Fruit fly (Drosophila melanogaster) whole organism, embryonic: ENCODE data around the gene CG12171.

Experiments used
- Aef1 ChIP-seq: fragments of 200-800 bp; sonication (Bioruptor generic); IDR thresholded peaks from 3 replicates; pipeline ENCODE4 v1.3.6; 2022; ENCODE audit warnings: missing biosample characterization, missing genetic modification characterization
- Asciz ChIP-seq: fragments of 200-800 bp; sonication (Bioruptor generic); optimal IDR thresholded peaks from 2 replicates; lab custom pipeline; 2017; ENCODE audit warnings: missing biosample characterization, mild to moderate bottlenecking, missing genetic modification characterization, missing genetic modification reagents
- BEAF-32 ChIP-seq: fragments of 200-800 bp; sonication (Bioruptor generic); optimal IDR thresholded peaks from 3 replicates; lab custom pipeline; 2017; ENCODE audit warnings: missing biosample characterization, missing genetic modification characterization, mild to moderate bottlenecking, moderate library complexity, missing genetic modification reagents
- CG11398 ChIP-seq: fragments of 200-800 bp; sonication (Bioruptor generic); optimal IDR thresholded peaks from 2 replicates; lab custom pipeline; 2016; ENCODE audit warnings: missing biosample characterization, missing genetic modification characterization
- CG11456 ChIP-seq: fragments of 200-800 bp; sonication (Bioruptor generic); IDR thresholded peaks from 3 replicates; pipeline ENCODE4 v1.3.6; 2022; ENCODE audit warnings: missing biosample characterization, missing genetic modification characterization
- CG12942 ChIP-seq: fragments of 200-800 bp; sonication (Bioruptor generic); optimal IDR thresholded peaks from 3 replicates; lab custom pipeline; 2016; ENCODE audit warnings: missing biosample characterization, missing genetic modification characterization
- CG13624 ChIP-seq: fragments of 200-800 bp; sonication (Bioruptor generic); optimal IDR thresholded peaks from 2 replicates; lab custom pipeline; 2016; ENCODE audit warnings: missing biosample characterization, missing genetic modification characterization
- CG13775 ChIP-seq: fragments of 200-800 bp; sonication (Bioruptor generic); optimal IDR thresholded peaks from 3 replicates; lab custom pipeline; 2017; ENCODE audit warnings: missing biosample characterization, mild to moderate bottlenecking, missing genetic modification characterization
- CG15696 ChIP-seq: fragments of 200-800 bp; sonication (Bioruptor generic); optimal IDR thresholded peaks from 2 replicates; lab custom pipeline; 2019; ENCODE audit warnings: missing biosample characterization, mild to moderate bottlenecking, missing genetic modification characterization, moderate library complexity
- CG1603 ChIP-seq: fragments of 200-800 bp; sonication (Bioruptor generic); optimal IDR thresholded peaks from 2 replicates; lab custom pipeline; 2019; ENCODE audit warnings: missing biosample characterization, mild to moderate bottlenecking, missing genetic modification characterization, moderate library complexity
- CG17612 ChIP-seq: fragments of 200-800 bp; sonication (Bioruptor generic); IDR thresholded peaks from 2 replicates; pipeline ENCODE4 v1.3.6; 2022; ENCODE audit warnings: missing biosample characterization, missing genetic modification characterization
- CG2116 ChIP-seq: fragments of 200-800 bp; sonication (Bioruptor generic); optimal IDR thresholded peaks from 3 replicates; lab custom pipeline; 2018; ENCODE audit warnings: missing biosample characterization, mild to moderate bottlenecking, missing genetic modification characterization
- CG2712 ChIP-seq: fragments of 200-800 bp; optimal IDR thresholded peaks from 3 replicates; lab custom pipeline; 2019; ENCODE audit warnings: missing biosample characterization, mild to moderate bottlenecking, missing genetic modification characterization, moderate library complexity
- CG2875 ChIP-seq: fragments of 200-800 bp; sonication (Bioruptor generic); optimal IDR thresholded peaks from 2 replicates; lab custom pipeline; 2017; ENCODE audit warnings: missing biosample characterization, mild to moderate bottlenecking, missing genetic modification characterization, missing genetic modification reagents
- CG3163 ChIP-seq: fragments of 200-800 bp; sonication (Bioruptor generic); optimal IDR thresholded peaks from 3 replicates; lab custom pipeline; 2016; ENCODE audit warnings: missing biosample characterization, missing genetic modification characterization
- CG4360 ChIP-seq: fragments of 200-800 bp; sonication (Bioruptor generic); IDR thresholded peaks from 2 replicates; pipeline ENCODE4 v1.3.6; 2022; ENCODE audit warnings: missing biosample characterization, missing genetic modification characterization
- CG4820 ChIP-seq: fragments of 200-800 bp; sonication (Bioruptor generic); optimal IDR thresholded peaks from 3 replicates; lab custom pipeline; 2016; ENCODE audit warnings: missing biosample characterization, missing genetic modification characterization
- CG4854 ChIP-seq: fragments of 200-800 bp; sonication (Bioruptor generic); optimal IDR thresholded peaks from 2 replicates; lab custom pipeline; 2016; ENCODE audit warnings: missing biosample characterization, missing genetic modification characterization, inconsistent platforms
- CG6683 ChIP-seq: fragments of 200-800 bp; sonication (Bioruptor generic); optimal IDR thresholded peaks from 2 replicates; lab custom pipeline; 2017; ENCODE audit warnings: missing biosample characterization, mild to moderate bottlenecking, missing genetic modification characterization, missing genetic modification reagents
- CG7928 ChIP-seq: fragments of 200-800 bp; sonication (Bioruptor generic); optimal IDR thresholded peaks from 2 replicates; lab custom pipeline; 2017; ENCODE audit warnings: missing biosample characterization, mild to moderate bottlenecking, missing genetic modification characterization
- CG8290 ChIP-seq, 3 experiments: fragments of 200-800 bp; sonication (Bioruptor generic); optimal IDR thresholded peaks; 2 replicates each; lab custom pipeline; 2016 to 2019; ENCODE audit warnings: missing biosample characterization in 3 of 3, missing genetic modification characterization in 3 of 3, mild to moderate bottlenecking in 2 of 3, moderate library complexity in 1 of 3
- Dip3 ChIP-seq: fragments of 200-800 bp; sonication (Bioruptor generic); optimal IDR thresholded peaks from 3 replicates; lab custom pipeline; 2016; ENCODE audit warnings: missing biosample characterization, missing genetic modification characterization
- Doc2 ChIP-seq: fragments of 200-800 bp; sonication (Bioruptor generic); IDR thresholded peaks from 2 replicates; pipeline ENCODE4 v1.3.6; 2022; ENCODE audit warnings: missing biosample characterization, missing genetic modification characterization
- Drgx ChIP-seq: fragments of 200-800 bp; sonication (Bioruptor generic); IDR thresholded peaks from 2 replicates; pipeline ENCODE4 v1.3.6; 2022; ENCODE audit warnings: missing biosample characterization, missing genetic modification characterization
- Lhr ChIP-seq: fragments of 200-800 bp; sonication (Bioruptor generic); optimal IDR thresholded peaks from 3 replicates; lab custom pipeline; 2017; ENCODE audit warnings: mild to moderate bottlenecking, missing biosample characterization, missing genetic modification reagents, missing genetic modification characterization
- Optix ChIP-seq: fragments of 200-800 bp; sonication (Bioruptor generic); IDR thresholded peaks from 3 replicates; pipeline ENCODE4 v1.3.6; 2022; ENCODE audit warnings: missing biosample characterization, missing genetic modification characterization
- Xbp1 ChIP-seq: fragments of 200-800 bp; sonication (Bioruptor generic); optimal IDR thresholded peaks from 3 replicates; lab custom pipeline; 2016; ENCODE audit warnings: missing biosample characterization, mild to moderate bottlenecking, missing genetic modification characterization
- ash1 ChIP-seq: fragments of 200-800 bp; sonication (Bioruptor generic); optimal IDR thresholded peaks from 2 replicates; lab custom pipeline; 2018; ENCODE audit warnings: missing biosample characterization, mild to moderate bottlenecking, missing genetic modification characterization
- chinmo ChIP-seq: fragments of 200-800 bp; sonication (Bioruptor generic); IDR thresholded peaks from 4 replicates; pipeline ENCODE4 v1.3.6; 2022; ENCODE audit warnings: missing biosample characterization, missing genetic modification characterization; ENCODE audit not compliant: partially characterized antibody
- chm ChIP-seq: fragments of 200-800 bp; sonication (Bioruptor generic); IDR thresholded peaks from 2 replicates; pipeline ENCODE4 v1.3.6; 2022; ENCODE audit warnings: missing biosample characterization, missing genetic modification characterization
- cwo ChIP-seq: fragments of 200-800 bp; sonication (Bioruptor generic); optimal IDR thresholded peaks from 3 replicates; lab custom pipeline; 2017; ENCODE audit warnings: missing biosample characterization, missing genetic modification characterization, mild to moderate bottlenecking, moderate library complexity, missing genetic modification reagents
- dmrt11E ChIP-seq: fragments of 200-800 bp; sonication (Bioruptor generic); optimal IDR thresholded peaks from 3 replicates; lab custom pipeline; 2018; ENCODE audit warnings: missing biosample characterization, mild to moderate bottlenecking, missing genetic modification characterization, moderate library complexity
- esg ChIP-seq: fragments of 200-800 bp; sonication (Bioruptor generic); conservative IDR thresholded peaks from 2 replicates; pipeline ENCODE4 v1.3.6; 2022; ENCODE audit warnings: missing biosample characterization, missing genetic modification characterization
- fd3F ChIP-seq: fragments of 200-800 bp; sonication (Bioruptor generic); optimal IDR thresholded peaks from 2 replicates; lab custom pipeline; 2018; ENCODE audit warnings: missing biosample characterization, mild to moderate bottlenecking, missing genetic modification characterization, moderate library complexity
- gce ChIP-seq: fragments of 200-800 bp; sonication (Bioruptor generic); IDR thresholded peaks from 3 replicates; pipeline ENCODE4 v1.3.6; 2022; ENCODE audit warnings: missing biosample characterization, missing genetic modification characterization
- grau ChIP-seq: fragments of 200-800 bp; optimal IDR thresholded peaks from 3 replicates; lab custom pipeline; 2019; ENCODE audit warnings: missing biosample characterization, mild to moderate bottlenecking, missing genetic modification characterization, moderate library complexity
- grn ChIP-seq: fragments of 200-800 bp; sonication (Bioruptor generic); optimal IDR thresholded peaks from 3 replicates; lab custom pipeline; 2017; ENCODE audit warnings: missing biosample characterization, missing genetic modification characterization
- hbn ChIP-seq: fragments of 200-800 bp; sonication (Bioruptor generic); IDR thresholded peaks from 2 replicates; pipeline ENCODE4 v1.3.6; 2022; ENCODE audit warnings: missing biosample characterization, missing genetic modification characterization; ENCODE audit not compliant: partially characterized antibody
- hkb ChIP-seq, 2 experiments: fragments of 200-800 bp in 1 of 2; fragments of >200 bp in 1 of 2; sonication (Bioruptor generic) in 1 of 2; IDR thresholded peaks in 1 of 2; optimal IDR thresholded peaks in 1 of 2; 2 replicates each; pipeline versions ENCODE4 v1.3.6 to Lab custom; 2017 to 2022; ENCODE audit warnings: missing biosample characterization in 1 of 2, missing genetic modification characterization in 1 of 2
- ind ChIP-seq: fragments of 200-800 bp; sonication (Bioruptor generic); optimal IDR thresholded peaks from 3 replicates; lab custom pipeline; 2016; ENCODE audit warnings: missing biosample characterization, missing genetic modification characterization
- lola ChIP-seq, 3 experiments: fragments of >200 bp in 2 of 3; fragments of 200-800 bp in 1 of 3; sonication (Bioruptor generic) in 1 of 3; optimal IDR thresholded peaks; 2 replicates each; lab custom pipeline; 2017 to 2019; ENCODE audit warnings: missing biosample characterization in 3 of 3, missing genetic modification characterization in 3 of 3, mild to moderate bottlenecking in 1 of 3, moderate library complexity in 1 of 3
- pita ChIP-seq: fragments of 200-800 bp; sonication (Bioruptor generic); optimal IDR thresholded peaks from 2 replicates; lab custom pipeline; 2017; ENCODE audit warnings: missing biosample characterization, mild to moderate bottlenecking, missing genetic modification characterization
- sens ChIP-seq: fragments of 200-800 bp; sonication (Bioruptor generic); peaks from one replicate; lab custom pipeline; 2016; ENCODE audit warnings: missing biosample characterization, missing genetic modification characterization
- stc ChIP-seq: fragments of 200-800 bp; sonication (Bioruptor generic); IDR thresholded peaks from 2 replicates; pipeline ENCODE4 v1.3.6; 2022; ENCODE audit warnings: missing biosample characterization, missing genetic modification characterization
- tup ChIP-seq: fragments of 200-800 bp; sonication (Bioruptor generic); optimal IDR thresholded peaks from 2 replicates; lab custom pipeline; 2016; ENCODE audit warnings: missing biosample characterization, mild to moderate bottlenecking, missing genetic modification characterization, moderate library complexity
- unpg ChIP-seq: fragments of 200-800 bp; sonication (Bioruptor generic); optimal IDR thresholded peaks from 3 replicates; lab custom pipeline; 2018; ENCODE audit warnings: missing biosample characterization, mild to moderate bottlenecking, missing genetic modification characterization, moderate library complexity
- vnd ChIP-seq: fragments of 200-800 bp; sonication (Bioruptor generic); IDR thresholded peaks from 3 replicates; pipeline ENCODE4 v1.3.6; 2022; ENCODE audit warnings: missing biosample characterization, missing genetic modification characterization; ENCODE audit not compliant: partially characterized antibody
- wor ChIP-seq: fragments of 200-800 bp; sonication (Bioruptor generic); IDR thresholded peaks from 2 replicates; pipeline ENCODE4 v1.3.6; 2022; ENCODE audit warnings: missing biosample characterization, missing genetic modification characterization
- zf30C ChIP-seq: fragments of 200-800 bp; sonication (Bioruptor generic); optimal IDR thresholded peaks from 3 replicates; lab custom pipeline; 2018; ENCODE audit warnings: missing biosample characterization, mild to moderate bottlenecking, missing genetic modification characterization
- zfh2 ChIP-seq: fragments of 200-800 bp; sonication (Bioruptor generic); optimal IDR thresholded peaks from 2 replicates; lab custom pipeline; 2016; ENCODE audit warnings: missing biosample characterization, missing genetic modification characterization

CG12171 gene

DNA sequence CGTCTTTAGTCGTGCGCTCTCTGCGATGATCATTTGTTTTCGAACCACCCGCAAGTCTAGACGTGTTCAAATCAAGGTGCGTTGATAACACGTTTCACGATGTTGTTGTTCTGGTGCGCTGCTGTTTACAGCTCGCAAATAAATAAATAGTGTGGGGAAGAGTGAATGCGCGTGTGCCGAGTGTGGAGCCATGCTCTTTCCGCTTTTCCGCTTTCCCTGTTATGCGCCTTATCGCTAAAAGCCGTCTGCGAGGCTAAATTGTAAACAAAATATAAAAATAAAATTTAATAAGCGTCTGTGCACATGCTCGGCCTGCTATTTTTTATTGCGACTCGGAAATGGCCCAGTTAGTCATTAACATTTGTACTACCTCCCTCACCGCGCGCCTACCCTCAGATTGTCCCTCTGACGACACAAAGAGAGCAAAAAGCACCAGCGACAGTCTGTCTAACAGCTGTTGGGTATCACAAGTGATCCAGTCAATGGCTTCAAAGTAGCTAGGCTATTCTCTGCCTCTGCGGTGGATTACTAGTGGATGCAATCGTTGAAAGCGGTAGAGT, 39.3 kb downstream of the CG12171 start (continued):
- TF ChIP-seq tup (GFP tag; lab: Kevin White, UChicago): peak; percentile 48
- TF ChIP-seq Aef1: peak; percentile 39; the same call in 1 of the 3 replicates
- TF ChIP-seq CG2116 (GFP tag; lab: Kevin White, UChicago): peak; percentile 67
- peak; percentile 65; the same call in 1 of the 2 replicates for TF ChIP-seq stc (GFP tag; lab: Robert Waterston, UW)
- peak; percentile 44 for TF ChIP-seq CG4854 (GFP tag; lab: Kevin White, UChicago)
- TF ChIP-seq CG8290 (GFP tag; optimal IDR thresholded peaks at IDR 0.05; lab: Kevin White, UChicago): peak; percentile 74
- TF ChIP-seq CG8290 (tag; optimal IDR thresholded peaks at IDR 0.05; lab: Kevin White, UChicago): peak; percentile 87 to 92
- no peak for TF ChIP-seq wor (GFP tag; lab: Robert Waterston, UW)
- no peak for TF ChIP-seq Dip3 (GFP tag; lab: Kevin White, UChicago)
- TF ChIP-seq Lhr (GFP tag; lab: Kevin White, UChicago): peak; percentile 78
- TF ChIP-seq grn: peak; percentile 73
- peak; percentile 74; the same call in 2 of the 3 replicates for TF ChIP-seq gce
- TF ChIP-seq lola (GFP tag; optimal IDR thresholded peaks at IDR 0.05; lab: Kevin White, UChicago): peak in 1 of 3 experiments; percentile 44
- TF ChIP-seq CG3163 (GFP tag; lab: Kevin White, UChicago): peak; percentile 44
- peak; percentile 79 for TF ChIP-seq CG1603 (tag; lab: Kevin White, UChicago)
- no peak for TF ChIP-seq zfh2 (GFP tag; lab: Kevin White, UChicago)
- TF ChIP-seq dmrt11E: peak; percentile 50
- peak; percentile 50 for TF ChIP-seq grau (tag; lab: Kevin White, UChicago)
- TF ChIP-seq ash1 (GFP tag; lab: Kevin White, UChicago): peak; percentile 91
- peak; percentile 94 for TF ChIP-seq Asciz (GFP tag; lab: Kevin White, UChicago)
- peak; percentile 46; the same call in 1 of the 3 replicates for TF ChIP-seq Optix (GFP tag; lab: Robert Waterston, UW)
- peak; percentile 58 for TF ChIP-seq CG12942 (GFP tag; lab: Kevin White, UChicago)
- no peak for TF ChIP-seq esg
- TF ChIP-seq Xbp1 (GFP tag; lab: Kevin White, UChicago): peak; percentile 40
- peak; percentile 90 for TF ChIP-seq CG4360 (GFP tag; lab: Robert Waterston, UW)
- TF ChIP-seq CG13775 (GFP tag; lab: Kevin White, UChicago): peak; percentile 39
- peak; percentile 95 for TF ChIP-seq cwo
- no peak for TF ChIP-seq pita
- TF ChIP-seq chm (GFP tag; lab: Robert Waterston, UW): peak; percentile 78
- TF ChIP-seq CG13624 (GFP tag; lab: Kevin White, UChicago): peak; percentile 71
- peak; percentile 86 for TF ChIP-seq CG11398 (GFP tag; lab: Kevin White, UChicago)
- TF ChIP-seq fd3F: no peak
- peak; percentile 37 for TF ChIP-seq zf30C
- peak; percentile 93 for TF ChIP-seq CG2875 (GFP tag; lab: Kevin White, UChicago)
- TF ChIP-seq CG4820: peak; percentile 22
- no peak for TF ChIP-seq CG17612
- TF ChIP-seq, all 482 proteins: peak for 318

DNA sequence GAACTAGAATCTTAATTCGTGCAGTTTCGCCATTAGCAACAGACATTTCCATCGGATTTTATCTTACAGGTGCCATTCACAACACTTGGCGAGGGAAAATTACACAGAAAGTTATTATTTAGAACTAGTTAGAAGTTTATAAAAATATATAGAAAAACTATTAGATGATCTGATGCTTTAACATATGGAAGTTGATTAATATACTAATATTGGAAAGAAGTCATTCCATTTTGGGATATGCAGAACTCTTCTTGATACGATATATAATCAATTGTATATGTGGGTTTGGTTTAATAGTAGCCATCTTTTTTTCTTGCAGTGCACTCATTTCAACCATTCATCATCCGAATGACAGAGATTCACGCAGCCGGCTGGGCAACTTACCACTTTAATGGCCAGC, 48.8 kb downstream of the CG12171 start:
- TF ChIP-seq CG15696 (tag; lab: Kevin White, UChicago): peak; percentile 4
- no peak for TF ChIP-seq Doc2 (GFP tag; lab: Robert Waterston, UW)
- no peak for TF ChIP-seq hbn (GFP tag; lab: Robert Waterston, UW)
- no peak for TF ChIP-seq chinmo (GFP tag; lab: Robert Waterston, UW)
- TF ChIP-seq hkb (optimal IDR thresholded peaks at IDR 0.05; lab: Kevin White, UChicago): no peak
- no peak for TF ChIP-seq hkb (GFP tag; IDR thresholded peaks at IDR 0.05; lab: Robert Waterston, UW)
- no peak for TF ChIP-seq ind
- TF ChIP-seq CG7928 (GFP tag; lab: Kevin White, UChicago): no peak
- peak; percentile 14; the same call in 1 of the 2 replicates for TF ChIP-seq Drgx (GFP tag; lab: Robert Waterston, UW)
- TF ChIP-seq CG2712 (tag; lab: Kevin White, UChicago): peak; percentile 5
- no peak for TF ChIP-seq BEAF-32 (GFP tag; lab: Kevin White, UChicago)
- no peak for TF ChIP-seq CG6683
- TF ChIP-seq CG11456 (GFP tag; lab: Robert Waterston, UW): no peak
- TF ChIP-seq vnd: no peak
- peak; percentile 64 for TF ChIP-seq sens (GFP tag; lab: Kevin White, UChicago)
- peak; percentile 29 for TF ChIP-seq unpg (GFP tag; lab: Kevin White, UChicago)
